Worm (Caenorhabditis elegans) whole organism, young adult: Measurements from ENCODE around the gene gcy-14.
"Not testable (repeated sequence)": the region's sequence is repeated elsewhere in the genome, so short reads cannot be mapped to it uniquely, and the experiment has no call there.

Source experiments
- B0261.1 ChIP-seq: sonication (generic microtip); optimal IDR thresholded peaks from 2 replicates; lab custom pipeline; 2016; ENCODE audit warnings: mild to moderate bottlenecking, missing genetic modification characterization, moderate library complexity, missing compliant biosample characterization
- C17E4.6 ChIP-seq: fragments of 200-800 bp; sonication (Bioruptor generic); IDR thresholded peaks from 2 replicates; pipeline ENCODE4 v1.3.6; 2022; ENCODE audit warnings: missing genetic modification reagents, missing genetic modification characterization, missing compliant biosample characterization
- D2030.7 ChIP-seq: fragments of 200-800 bp; sonication (Bioruptor generic); IDR thresholded peaks from 2 replicates; pipeline ENCODE4 v1.3.6; 2022; ENCODE audit warnings: missing genetic modification reagents, missing genetic modification characterization, missing compliant biosample characterization
- F10E7.11 ChIP-seq: sonication (generic microtip); optimal IDR thresholded peaks from 2 replicates; lab custom pipeline; 2017; ENCODE audit warnings: mild to moderate bottlenecking, missing genetic modification characterization, moderate library complexity, missing compliant biosample characterization
- F22D6.2 ChIP-seq: sonication (generic microtip); optimal IDR thresholded peaks from 2 replicates; lab custom pipeline; 2016; ENCODE audit warnings: mild to moderate bottlenecking, missing genetic modification characterization, missing compliant biosample characterization
- F33H1.4 ChIP-seq: fragments of 200-800 bp; sonication (Bioruptor generic); IDR thresholded peaks from 2 replicates; pipeline ENCODE4 v1.3.6; 2022; ENCODE audit warnings: missing genetic modification reagents, missing genetic modification characterization, missing compliant biosample characterization
- F55B11.4 ChIP-seq: sonication (generic microtip); optimal IDR thresholded peaks from 2 replicates; lab custom pipeline; 2016; ENCODE audit warnings: missing compliant biosample characterization, missing genetic modification characterization, borderline replicate concordance; ENCODE audit not compliant: insufficient read depth
- K11D2.4 ChIP-seq: fragments of 200-800 bp; sonication (Bioruptor generic); IDR thresholded peaks from 2 replicates; pipeline ENCODE4 v1.3.6; 2022; ENCODE audit warnings: missing genetic modification reagents, missing genetic modification characterization, missing compliant biosample characterization
- Y56A3A.18 ChIP-seq: fragments of 200-800 bp; sonication (Bioruptor generic); IDR thresholded peaks from 2 replicates; pipeline ENCODE4 v1.3.6; 2022; ENCODE audit warnings: missing genetic modification reagents, missing genetic modification characterization, missing compliant biosample characterization
- Y67H2A.10 ChIP-seq: fragments of 200-800 bp; sonication (Bioruptor generic); conservative IDR thresholded peaks from 2 replicates; pipeline ENCODE4 v1.3.6; 2022; ENCODE audit warnings: missing genetic modification reagents, missing genetic modification characterization, missing compliant biosample characterization
- Y95B8A.8 ChIP-seq: fragments of 200-800 bp; sonication (Bioruptor generic); IDR thresholded peaks from 2 replicates; pipeline ENCODE4 v1.3.6; 2022; ENCODE audit warnings: missing genetic modification reagents, missing genetic modification characterization, missing compliant biosample characterization
- ama-1 ChIP-seq, 3 experiments: fragments of 150-350 bp in 1 of 3; sonication (generic microtip) in 2 of 3; optimal IDR thresholded peaks; 2 replicates each; lab custom pipeline; 2014 to 2018; ENCODE audit warnings: missing biosample characterization in 2 of 3, missing genetic modification characterization in 2 of 3, missing genetic modification reagents in 2 of 3
- bed-1 ChIP-seq: fragments of 200-800 bp; sonication (Bioruptor generic); IDR thresholded peaks from 2 replicates; pipeline ENCODE4 v1.3.6; 2022; ENCODE audit warnings: missing genetic modification reagents, missing genetic modification characterization, missing compliant biosample characterization
- cebp-1 ChIP-seq, 2 experiments: fragments of 200-800 bp in 1 of 2; sonication (Bioruptor generic) in 1 of 2; sonication (generic microtip) in 1 of 2; IDR thresholded peaks in 1 of 2; optimal IDR thresholded peaks in 1 of 2; 2 replicates each; pipeline versions ENCODE4 v1.3.6 to Lab custom; 2017 to 2022; ENCODE audit warnings: missing compliant biosample characterization in 2 of 2, missing genetic modification characterization in 2 of 2, mild to moderate bottlenecking in 1 of 2, missing genetic modification reagents in 1 of 2, moderate library complexity in 1 of 2
- cebp-2 ChIP-seq: fragments of 200-800 bp; sonication (Bioruptor generic); IDR thresholded peaks from 2 replicates; pipeline ENCODE4 v1.3.6; 2022; ENCODE audit warnings: missing genetic modification characterization, missing compliant biosample characterization
- ceh-100 ChIP-seq: fragments of 200-800 bp; sonication (Bioruptor generic); IDR thresholded peaks from 2 replicates; pipeline ENCODE4 v1.3.6; 2022; ENCODE audit warnings: missing genetic modification reagents, missing genetic modification characterization, missing compliant biosample characterization
- dpff-1 ChIP-seq: sonication (generic microtip); optimal IDR thresholded peaks from 2 replicates; lab custom pipeline; 2017; ENCODE audit warnings: mild to moderate bottlenecking, missing genetic modification characterization, missing compliant biosample characterization
- egl-18 ChIP-seq: fragments of 200-800 bp; sonication (Bioruptor generic); IDR thresholded peaks from 2 replicates; pipeline ENCODE4 v1.3.6; 2022; ENCODE audit warnings: missing genetic modification reagents, missing genetic modification characterization, missing compliant biosample characterization
- ekl-4 ChIP-seq: fragments of 200-800 bp; sonication (Bioruptor generic); IDR thresholded peaks from 2 replicates; pipeline ENCODE4 v1.3.6; 2022; ENCODE audit warnings: missing genetic modification reagents, missing genetic modification characterization, missing compliant biosample characterization
- ets-4 ChIP-seq: fragments of 200-800 bp; sonication (Bioruptor generic); optimal IDR thresholded peaks from 2 replicates; lab custom pipeline; 2018; ENCODE audit warnings: mild to moderate bottlenecking, missing genetic modification characterization, missing compliant biosample characterization
- gei-17 ChIP-seq: fragments of 200-800 bp; sonication (Bioruptor generic); optimal IDR thresholded peaks from 2 replicates; lab custom pipeline; 2018; ENCODE audit warnings: mild to moderate bottlenecking, missing genetic modification characterization, missing compliant biosample characterization
- hlh-12 ChIP-seq: sonication (generic microtip); optimal IDR thresholded peaks from 2 replicates; lab custom pipeline; 2016; ENCODE audit warnings: missing genetic modification characterization, missing compliant biosample characterization
- hrde-1 ChIP-seq: sonication (generic microtip); optimal IDR thresholded peaks from 2 replicates; lab custom pipeline; 2016; ENCODE audit warnings: missing genetic modification characterization, mild to moderate bottlenecking, missing compliant biosample characterization, moderate library complexity, missing genotype, missing genetic modification reagents, borderline replicate concordance
- hsf-1 ChIP-seq: fragments of 200-800 bp; sonication (Bioruptor generic); IDR thresholded peaks from 2 replicates; pipeline ENCODE4 v1.3.6; 2022; ENCODE audit warnings: missing genetic modification reagents, missing genetic modification characterization, missing compliant biosample characterization
- lag-1 ChIP-seq: fragments of 200-800 bp; sonication (Bioruptor generic); IDR thresholded peaks from 2 replicates; pipeline ENCODE4 v1.3.6; 2022; ENCODE audit warnings: missing genetic modification reagents, missing genetic modification characterization, missing compliant biosample characterization
- lin-54 ChIP-seq: fragments of 200-800 bp; sonication (Bioruptor generic); optimal IDR thresholded peaks from 2 replicates; lab custom pipeline; 2018; ENCODE audit warnings: mild to moderate bottlenecking, missing genetic modification characterization, missing compliant biosample characterization
- lir-1 ChIP-seq: fragments of 200-800 bp; sonication (Bioruptor generic); conservative IDR thresholded peaks from 2 replicates; pipeline ENCODE4 v1.3.6; 2022; ENCODE audit warnings: missing genetic modification reagents, missing genetic modification characterization, missing compliant biosample characterization
- madf-3 ChIP-seq: fragments of 200-800 bp; sonication (Bioruptor generic); IDR thresholded peaks from 2 replicates; pipeline ENCODE4 v1.3.6; 2022; ENCODE audit warnings: missing genetic modification reagents, missing genetic modification characterization, missing compliant biosample characterization
- madf-6 ChIP-seq: fragments of 200-800 bp; sonication (Bioruptor generic); IDR thresholded peaks from 2 replicates; pipeline ENCODE4 v1.3.6; 2022; ENCODE audit warnings: missing genetic modification reagents, missing genetic modification characterization, missing compliant biosample characterization
- madf-8 ChIP-seq: fragments of 200-800 bp; sonication (Bioruptor generic); conservative IDR thresholded peaks from 2 replicates; pipeline ENCODE4 v1.3.6; 2022; ENCODE audit warnings: missing genetic modification reagents, missing genetic modification characterization, missing compliant biosample characterization
- nhr-80 ChIP-seq: sonication (generic microtip); optimal IDR thresholded peaks from 2 replicates; lab custom pipeline; 2016; ENCODE audit warnings: missing genetic modification characterization, missing compliant biosample characterization
- nhr-90 ChIP-seq: sonication (generic microtip); optimal IDR thresholded peaks from 2 replicates; lab custom pipeline; 2016; ENCODE audit warnings: missing genotype, mild to moderate bottlenecking, missing genetic modification characterization, missing compliant biosample characterization
- rpc-1 ChIP-seq, 2 experiments: fragments of 150-350 bp in 1 of 2; sonication (generic microtip) in 1 of 2; optimal IDR thresholded peaks; 2 replicates each; lab custom pipeline; 2014 to 2018; ENCODE audit warnings: missing biosample characterization in 1 of 2, missing genetic modification characterization in 1 of 2, missing genetic modification reagents in 1 of 2, missing genotype in 1 of 2
- sdz-38 ChIP-seq: sonication (generic microtip); optimal IDR thresholded peaks from 2 replicates; lab custom pipeline; 2016; ENCODE audit warnings: missing genotype, missing genetic modification characterization, missing compliant biosample characterization
- snpc-1.3 ChIP-seq: sonication (generic microtip); optimal IDR thresholded peaks from 2 replicates; lab custom pipeline; 2017; ENCODE audit warnings: missing genetic modification characterization, mild to moderate bottlenecking, missing compliant biosample characterization, antibody characterized with exemption, moderate library complexity, missing genotype, missing genetic modification reagents; ENCODE audit not compliant: insufficient read depth
- somi-1 ChIP-seq: fragments of 200-800 bp; sonication (Bioruptor generic); optimal IDR thresholded peaks from 2 replicates; lab custom pipeline; 2018; ENCODE audit warnings: mild to moderate bottlenecking, missing genetic modification characterization, missing compliant biosample characterization
- tbx-9 ChIP-seq: sonication (generic microtip); optimal IDR thresholded peaks from 2 replicates; lab custom pipeline; 2016; ENCODE audit warnings: borderline replicate concordance, missing genetic modification characterization, inconsistent platforms, missing compliant biosample characterization
- xnd-1 ChIP-seq: sonication (generic microtip); optimal IDR thresholded peaks from 2 replicates; lab custom pipeline; 2016; ENCODE audit warnings: missing genotype, missing genetic modification reagents, missing genetic modification characterization, missing compliant biosample characterization
- ztf-26 ChIP-seq: sonication (generic microtip); optimal IDR thresholded peaks from 2 replicates; lab custom pipeline; 2017; ENCODE audit warnings: missing genetic modification characterization, missing compliant biosample characterization

gcy-14 gene

DNA sequence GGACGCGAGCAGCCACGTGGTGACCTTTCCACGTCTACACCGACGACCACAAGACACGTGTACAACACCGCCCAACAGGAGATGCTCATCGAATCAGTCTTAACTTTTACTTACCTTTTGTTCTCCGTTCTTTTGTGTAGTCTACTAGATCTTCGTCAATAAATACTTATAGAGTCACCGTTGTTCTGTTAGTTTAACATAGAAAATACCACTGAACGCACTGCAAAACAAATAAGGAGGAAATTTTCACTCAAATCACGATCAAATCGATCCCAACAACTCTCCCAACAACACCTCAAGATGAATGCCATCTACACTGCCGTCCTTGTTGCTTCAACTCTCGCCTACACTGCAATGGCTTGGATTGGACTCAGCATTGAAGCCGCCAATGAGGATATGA lies 22.7 kb upstream of the gcy-14 start, which contains the start of gene nspa-2:
nspa-2 (plus strand) TSS at position 301 of the 400 bp plus-strand sequence.
- not testable (repeated sequence) for TF ChIP-seq Y95B8A.8; nhr-80 (tag; lab: Kevin White, UChicago); lag-1 (GFP tag; lab: Robert Waterston, UW)

DNA sequence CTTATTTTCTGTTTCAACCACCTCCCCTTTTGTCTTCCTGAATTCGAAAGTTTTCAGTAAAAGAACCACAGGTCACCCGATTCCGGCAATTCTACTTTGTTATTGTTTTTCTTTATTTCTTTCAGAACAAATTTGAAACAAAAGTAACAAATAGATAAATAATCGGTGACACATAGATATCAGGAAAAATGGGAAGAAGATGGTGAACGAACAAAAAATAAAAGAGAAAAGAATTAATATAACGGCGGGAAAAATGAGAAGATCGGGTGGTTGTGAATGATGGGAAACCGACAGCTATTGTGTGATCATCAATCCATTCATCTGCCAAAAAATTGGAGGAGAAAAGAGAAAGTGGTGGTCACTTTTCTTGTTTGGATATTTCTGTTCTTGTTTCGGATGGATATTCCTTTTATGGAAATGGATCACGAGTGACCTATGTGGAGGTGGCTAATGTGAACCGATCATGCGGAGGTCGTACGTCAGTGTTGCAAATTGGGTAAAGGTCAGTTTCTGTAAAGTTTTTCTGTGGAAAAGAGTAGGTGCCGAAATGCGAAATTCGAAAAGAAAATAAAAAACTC lies 9.2 kb upstream of the gcy-14 start:
- TF ChIP-seq nhr-90 (tag; lab: Kevin White, UChicago) (no peak), F10E7.11 (tag; lab: Kevin White, UChicago) (no peak), ekl-4 (GFP tag; lab: Robert Waterston, UW) (no peak), hlh-12 (tag; lab: Kevin White, UChicago) (no peak), ceh-100 (GFP tag; lab: Robert Waterston, UW) (no peak)

DNA sequence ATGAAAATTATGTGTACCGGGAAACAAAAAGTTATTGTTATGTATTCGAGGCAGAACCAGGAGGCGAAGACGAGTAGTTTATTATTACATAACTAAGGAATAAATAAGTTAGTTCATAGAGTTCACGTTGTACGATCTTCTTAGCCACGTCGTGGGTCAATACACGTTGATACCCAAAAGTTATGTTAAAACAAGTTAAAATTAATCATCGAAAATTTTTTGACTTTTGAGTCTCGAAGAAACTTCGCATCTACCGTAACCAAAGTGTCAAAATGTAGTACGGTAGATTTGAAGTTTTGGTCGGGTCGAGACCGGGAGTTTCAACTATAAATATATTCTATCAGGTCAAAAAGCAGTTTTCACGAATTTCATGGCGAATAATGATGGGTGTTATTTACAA lies 8.6 kb upstream of the gcy-14 start, which contains the start of gene ZC412.10:
ZC412.10 (minus strand) TSS at position 101 of the 400 bp plus-strand sequence.
- TF ChIP-seq dpff-1 (tag; lab: Kevin White, UChicago); ekl-4 (GFP tag; lab: Robert Waterston, UW); D2030.7 (GFP tag; lab: Robert Waterston, UW): not testable (repeated sequence)

DNA sequence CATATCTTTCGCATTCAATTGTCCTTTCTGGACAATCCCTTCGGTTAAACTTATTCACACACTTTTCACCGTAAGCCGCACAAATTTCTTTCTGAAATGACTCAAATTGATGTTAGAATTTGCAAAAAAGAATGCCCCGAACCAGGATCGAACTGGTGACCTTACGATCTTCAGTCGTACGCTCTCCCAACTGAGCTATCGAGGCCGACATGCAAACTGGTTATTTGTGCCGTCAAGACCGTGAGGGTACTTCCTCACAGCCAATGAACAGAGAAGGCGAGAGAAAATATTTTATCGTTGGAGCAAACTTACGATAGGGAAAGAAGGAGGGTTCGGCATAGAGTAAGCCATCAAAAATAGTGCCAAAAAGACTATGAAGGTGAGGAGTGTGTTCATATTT lies 8.2 kb upstream of the gcy-14 start:
- TF ChIP-seq B0261.1 (tag; lab: Kevin White, UChicago) (peak; percentile 86), Y67H2A.10 (GFP tag; lab: Robert Waterston, UW) (no peak), F22D6.2 (tag; lab: Kevin White, UChicago) (no peak), F33H1.4 (GFP tag; lab: Robert Waterston, UW) (peak; percentile 26; the same call in 1 of the 2 replicates), xnd-1 (tag; lab: Kevin White, UChicago) (no peak), D2030.7 (GFP tag; lab: Robert Waterston, UW) (peak; percentile 40), ztf-26 (no peak), C17E4.6 (GFP tag; lab: Robert Waterston, UW) (no peak), hrde-1 (tag; lab: Kevin White, UChicago) (no peak), madf-6 (GFP tag; lab: Robert Waterston, UW) (peak; percentile 67), sdz-38 (tag; lab: Kevin White, UChicago) (no peak), F55B11.4 (tag; lab: Kevin White, UChicago) (no peak), rpc-1 (optimal IDR thresholded peaks at IDR 0.05; lab: Kevin White, UChicago) (peak; percentile 67), rpc-1 (tag; optimal IDR thresholded peaks at IDR 0.05; lab: Kevin White, UChicago) (peak; percentile 69), K11D2.4 (no peak), snpc-1.3 (tag; lab: Kevin White, UChicago) (no peak), somi-1 (GFP tag; lab: Kevin White, UChicago) (peak; percentile 47), ets-4 (GFP tag; lab: Kevin White, UChicago) (no peak), cebp-1 (GFP tag; IDR thresholded peaks at IDR 0.05; lab: Robert Waterston, UW) (no peak), cebp-1 (tag; optimal IDR thresholded peaks at IDR 0.05; lab: Kevin White, UChicago) (no peak), ama-1 (optimal IDR thresholded peaks at IDR 0.05; lab: Kevin White, UChicago) (no peak), ama-1 (GFP tag; optimal IDR thresholded peaks at IDR 0.05; lab: Kevin White, UChicago) (no peak), tbx-9 (tag; lab: Kevin White, UChicago) (no peak), ceh-100 (GFP tag; lab: Robert Waterston, UW) (0 out of 2 replicates have a peak, but pooled peaks have one; percentile 34), cebp-2 (0 out of 2 replicates have a peak, but pooled peaks have one; percentile 56), egl-18 (GFP tag; lab: Robert Waterston, UW) (no peak), Y56A3A.18 (GFP tag; lab: Robert Waterston, UW) (peak; percentile 44; the same call in 1 of the 2 replicates), madf-8 (GFP tag; lab: Robert Waterston, UW) (no peak), gei-17 (GFP tag; lab: Kevin White, UChicago) (no peak), Y95B8A.8 (no peak), lin-54 (GFP tag; lab: Kevin White, UChicago) (peak; percentile 56), lir-1 (GFP tag; lab: Robert Waterston, UW) (no peak), madf-3 (GFP tag; lab: Robert Waterston, UW) (no peak), hsf-1 (GFP tag; lab: Robert Waterston, UW) (peak; percentile 65; the same call in 1 of the 2 replicates), lag-1 (GFP tag; lab: Robert Waterston, UW) (no peak), bed-1 (GFP tag; lab: Robert Waterston, UW) (no peak)
